Worm (Caenorhabditis elegans) whole organism, mixed stage, embryonic: ENCODE results near the gene K12H6.4.

ENCODE experiments used
- ceh-43 ChIP-seq: fragments of 200-800 bp; sonication (Bioruptor generic); optimal IDR thresholded peaks from 2 replicates; lab custom pipeline; 2018; ENCODE audit warnings: mild to moderate bottlenecking, missing genetic modification characterization, moderate library complexity, missing compliant biosample characterization
- ceh-83 ChIP-seq: fragments of 200-800 bp; sonication (Bioruptor generic); optimal IDR thresholded peaks from 2 replicates; lab custom pipeline; 2018; ENCODE audit warnings: mild to moderate bottlenecking, missing genetic modification characterization, missing compliant biosample characterization
- ces-1 ChIP-seq: fragments of 150-350 bp; optimal IDR thresholded peaks from 2 replicates; lab custom pipeline; 2014; ENCODE audit warnings: missing biosample characterization, missing genetic modification reagents, missing genetic modification characterization
- drap-1 ChIP-seq: fragments of 200-800 bp; sonication (Bioruptor generic); optimal IDR thresholded peaks from 3 replicates; lab custom pipeline; 2018; ENCODE audit warnings: mild to moderate bottlenecking, missing genetic modification characterization, missing compliant biosample characterization
- elt-1 ChIP-seq: sonication (generic microtip); optimal IDR thresholded peaks from 2 replicates; lab custom pipeline; 2017; ENCODE audit warnings: missing genetic modification characterization, mild to moderate bottlenecking, missing compliant biosample characterization, antibody characterized with exemption, moderate library complexity, borderline replicate concordance; ENCODE audit not compliant: insufficient read depth
- elt-3 ChIP-seq: fragments of 150-350 bp; optimal IDR thresholded peaks from 2 replicates; lab custom pipeline; 2014; ENCODE audit warnings: missing biosample characterization, missing genetic modification characterization
- hlh-1 ChIP-seq: fragments of 150-350 bp; optimal IDR thresholded peaks from 2 replicates; lab custom pipeline; 2014; ENCODE audit warnings: missing biosample characterization, missing genetic modification reagents, missing genetic modification characterization
- mab-5 ChIP-seq: fragments of 150-350 bp; optimal IDR thresholded peaks from 2 replicates; lab custom pipeline; 2014; ENCODE audit warnings: missing biosample characterization, missing genetic modification characterization
- mls-2 ChIP-seq: sonication (generic microtip); optimal IDR thresholded peaks from 2 replicates; lab custom pipeline; 2016; ENCODE audit warnings: mild to moderate bottlenecking, missing genetic modification characterization, moderate library complexity, missing compliant biosample characterization
- nhr-237 ChIP-seq: fragments of 150-350 bp; optimal IDR thresholded peaks from 2 replicates; lab custom pipeline; 2014; ENCODE audit warnings: missing biosample characterization, missing genetic modification characterization
- nhr-76 ChIP-seq: sonication (generic microtip); optimal IDR thresholded peaks from 2 replicates; lab custom pipeline; 2017; ENCODE audit warnings: missing biosample characterization, missing genetic modification characterization
- snpc-4 ChIP-seq: fragments of 150-350 bp; optimal IDR thresholded peaks from 2 replicates; lab custom pipeline; 2014; ENCODE audit warnings: missing biosample characterization, missing genetic modification characterization
- unc-62 ChIP-seq: fragments of 150-350 bp; optimal IDR thresholded peaks from 2 replicates; lab custom pipeline; 2014; ENCODE audit warnings: missing biosample characterization, missing genetic modification reagents, missing genetic modification characterization
- zip-8 ChIP-seq: fragments of 150-350 bp; optimal IDR thresholded peaks from 2 replicates; lab custom pipeline; 2014; ENCODE audit warnings: missing biosample characterization, missing genetic modification characterization

ce11 chrII:2854794-2855193 lies 30.7 kb upstream of the K12H6.4 start:
- TF ChIP-seq mls-2 (tag; lab: Kevin White, UChicago) (no peak), zip-8 (tag; lab: Kevin White, UChicago) (no peak), elt-1 (no peak), drap-1 (GFP tag; lab: Kevin White, UChicago) (no peak), snpc-4 (tag; lab: Kevin White, UChicago) (no peak), ces-1 (GFP tag; lab: Kevin White, UChicago) (no peak), nhr-76 (no peak), ceh-43 (GFP tag; lab: Kevin White, UChicago) (no peak), ceh-83 (GFP tag; lab: Kevin White, UChicago) (no peak), elt-3 (tag; lab: Kevin White, UChicago) (no peak), nhr-237 (no peak), unc-62 (GFP tag; lab: Kevin White, UChicago) (no peak), hlh-1 (tag; lab: Kevin White, UChicago) (no peak), mab-5 (tag; lab: Kevin White, UChicago) (no peak)
